Worm (Caenorhabditis elegans): ENCODE measurements around the gene sdz-33.

- TF ChIP-seq skn-1 (tag; optimal IDR thresholded peaks at IDR 0.05) (no peak), aly-2 (tag; optimal IDR thresholded peaks at IDR 0.05) (no peak), ztf-11 (tag; optimal IDR thresholded peaks at IDR 0.05) (no peak), snpc-4 (tag; optimal IDR thresholded peaks at IDR 0.05) (no peak), nhr-11 (tag; optimal IDR thresholded peaks at IDR 0.05) (no peak), nhr-237 (tag; optimal IDR thresholded peaks at IDR 0.05) (no peak), lsy-2 (tag; optimal IDR thresholded peaks at IDR 0.05) (peak in 1 of 2 experiments; percentile 34), egl-27 (tag; optimal IDR thresholded peaks at IDR 0.05) (no peak)
These were observed 11.0 kb downstream of the sdz-33 start, which contains the start of gene znf-593 for ce11 chrIII:11918247-11918769.
